Worm (Caenorhabditis elegans) whole organism, L3 larva: Measurements from ENCODE around the gene F58D12.3.

Source experiments
- egl-27 ChIP-seq: sonication (generic microtip); optimal IDR thresholded peaks from 4 replicates; lab custom pipeline; 2017; ENCODE audit warnings: missing biosample characterization, missing genetic modification reagents, missing genetic modification characterization
- elt-1 ChIP-seq: fragments of 150-350 bp; optimal IDR thresholded peaks from 2 replicates; lab custom pipeline; 2014; ENCODE audit warnings: missing biosample characterization, missing genetic modification characterization
- fkh-10 ChIP-seq: sonication (generic microtip); optimal IDR thresholded peaks from 2 replicates; lab custom pipeline; 2017; ENCODE audit warnings: missing biosample characterization, missing genetic modification reagents, missing genetic modification characterization
- jun-1 ChIP-seq: fragments of 150-350 bp; optimal IDR thresholded peaks from 2 replicates; lab custom pipeline; 2014; ENCODE audit warnings: missing biosample characterization, missing genetic modification reagents, missing genetic modification characterization
- mdl-1 ChIP-seq: fragments of 150-350 bp; optimal IDR thresholded peaks from 2 replicates; lab custom pipeline; 2014; ENCODE audit warnings: missing biosample characterization, missing genetic modification characterization
- nhr-11 ChIP-seq: fragments of 150-350 bp; optimal IDR thresholded peaks from 2 replicates; lab custom pipeline; 2014; ENCODE audit warnings: missing biosample characterization, missing genetic modification characterization
- nhr-25 ChIP-seq: sonication (generic microtip); optimal IDR thresholded peaks from 2 replicates; lab custom pipeline; 2017; ENCODE audit warnings: missing biosample characterization, missing genetic modification characterization
- nhr-76 ChIP-seq: fragments of 150-350 bp; sonication (generic microtip); optimal IDR thresholded peaks from 5 replicates; lab custom pipeline; 2014; ENCODE audit warnings: missing biosample characterization, missing genetic modification characterization
- tbx-2 ChIP-seq: sonication (generic microtip); optimal IDR thresholded peaks from 2 replicates; lab custom pipeline; 2016; ENCODE audit warnings: mild to moderate bottlenecking, missing genetic modification characterization, missing compliant biosample characterization
- unc-62 ChIP-seq: fragments of 150-350 bp; sonication (generic microtip); optimal IDR thresholded peaks from 4 replicates; lab custom pipeline; 2014; ENCODE audit warnings: missing biosample characterization, missing genetic modification reagents, missing genetic modification characterization
- zag-1 ChIP-seq: fragments of 150-350 bp; optimal IDR thresholded peaks from 2 replicates; lab custom pipeline; 2014; ENCODE audit warnings: missing biosample characterization, missing genetic modification characterization

DNA sequence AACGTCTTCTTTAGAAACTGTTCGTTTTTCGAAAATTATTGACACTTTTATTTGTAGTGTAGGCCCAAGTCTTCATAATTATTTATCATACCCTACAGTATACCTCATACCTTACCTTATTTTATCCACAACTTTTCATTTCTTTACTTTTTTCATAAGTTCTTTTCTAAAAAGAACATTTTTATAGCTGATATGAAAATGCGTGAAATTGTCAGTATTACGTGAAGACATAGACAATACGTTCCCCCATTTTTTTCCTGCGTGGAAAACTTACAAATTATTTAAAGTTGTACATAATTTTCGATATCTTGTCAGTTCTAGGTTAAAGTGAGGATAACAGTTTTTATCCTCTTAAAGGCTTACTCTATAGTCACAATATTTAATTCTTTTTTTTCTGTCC is 12.3 kb downstream of the F58D12.3 start:
- TF ChIP-seq mdl-1 (tag; lab: Kevin White, UChicago), result no peak
- no peak for TF ChIP-seq nhr-76 (tag; lab: Kevin White, UChicago)
- no peak for TF ChIP-seq nhr-25
- no peak for TF ChIP-seq fkh-10 (GFP tag; lab: Kevin White, UChicago)
- TF ChIP-seq nhr-11 (tag; lab: Kevin White, UChicago), result no peak
- TF ChIP-seq zag-1, result no peak
- no peak for TF ChIP-seq egl-27 (tag; lab: Kevin White, UChicago)
- no peak for TF ChIP-seq tbx-2 (tag; lab: Kevin White, UChicago)
- TF ChIP-seq jun-1 (tag; lab: Kevin White, UChicago), result no peak
- TF ChIP-seq elt-1 (tag; lab: Kevin White, UChicago), result no peak
- TF ChIP-seq unc-62 (GFP tag; lab: Kevin White, UChicago), result no peak
